Worm (Caenorhabditis elegans) whole organism, L4 larva: ENCODE results near the gene F48E8.3.

Source experiments
- D1046.2 ChIP-seq: fragments of 200-800 bp; sonication (Bioruptor generic); IDR thresholded peaks from 2 replicates; pipeline ENCODE4 v1.3.6; 2022; ENCODE audit warnings: missing genetic modification characterization, missing compliant biosample characterization
- R02D3.7 ChIP-seq: fragments of 150-350 bp; sonication (generic microtip); optimal IDR thresholded peaks from 3 replicates; lab custom pipeline; 2014; ENCODE audit warnings: missing biosample characterization, missing genetic modification characterization
- aha-1 ChIP-seq: fragments of 150-350 bp; peaks from one replicate; lab custom pipeline; 2014; ENCODE audit warnings: missing biosample characterization, missing genetic modification characterization
- attf-4 ChIP-seq: sonication (generic microtip); optimal IDR thresholded peaks from 3 replicates; lab custom pipeline; 2017; ENCODE audit warnings: missing biosample characterization, missing genetic modification characterization
- egl-43 ChIP-seq: fragments of 200-800 bp; sonication (Bioruptor generic); IDR thresholded peaks from 2 replicates; pipeline ENCODE4 v1.3.6; 2022; ENCODE audit warnings: missing genetic modification reagents, missing genetic modification characterization, missing compliant biosample characterization
- lim-7 ChIP-seq: fragments of 200-800 bp; sonication (Bioruptor generic); IDR thresholded peaks from 2 replicates; pipeline ENCODE4 v1.3.6; 2022; ENCODE audit warnings: missing genetic modification characterization, missing compliant biosample characterization
- mep-1 ChIP-seq: fragments of 150-350 bp; sonication (generic microtip); optimal IDR thresholded peaks from 3 replicates; lab custom pipeline; 2014; ENCODE audit warnings: missing biosample characterization, missing genetic modification characterization
- nhr-28 ChIP-seq: fragments of 150-350 bp; optimal IDR thresholded peaks from 2 replicates; lab custom pipeline; 2014; ENCODE audit warnings: missing biosample characterization, missing genetic modification characterization
- nhr-48 ChIP-seq: sonication (generic microtip); optimal IDR thresholded peaks from 2 replicates; lab custom pipeline; 2016; ENCODE audit warnings: mild to moderate bottlenecking, missing genetic modification characterization, missing compliant biosample characterization

DNA sequence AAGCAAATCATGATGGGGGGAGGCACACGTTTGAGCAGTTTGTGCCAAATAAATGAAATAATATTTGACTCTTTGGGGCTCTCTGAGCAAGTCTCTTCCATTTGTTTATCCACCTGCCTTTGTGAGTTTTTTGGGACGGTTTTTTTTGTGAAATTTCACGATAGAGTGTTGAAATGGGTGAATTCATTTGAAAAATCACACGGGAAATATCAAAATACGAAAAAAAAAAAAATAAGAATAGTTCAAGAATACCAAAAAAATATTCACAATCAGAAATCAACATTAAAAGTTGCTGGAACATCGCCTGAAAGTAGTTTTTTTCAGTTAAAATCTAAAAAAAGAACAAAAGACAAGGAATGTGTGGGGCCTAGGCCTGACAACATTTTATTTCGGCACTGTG lies 51.3 kb downstream of the F48E8.3 start, which contains the start of gene pqn-25:
- TF ChIP-seq R02D3.7 (tag; lab: Kevin White, UChicago) = no peak
- TF ChIP-seq aha-1 (tag; lab: Kevin White, UChicago) = no peak
- TF ChIP-seq egl-43 = no peak
- TF ChIP-seq attf-4 (tag; lab: Kevin White, UChicago) = no peak
- TF ChIP-seq D1046.2 (GFP tag; lab: Robert Waterston, UW) = no peak
- TF ChIP-seq nhr-48 = no peak
- no peak for TF ChIP-seq lim-7 (GFP tag; lab: Robert Waterston, UW)
- TF ChIP-seq nhr-28 (tag; lab: Kevin White, UChicago) = no peak
- no peak for TF ChIP-seq mep-1 (tag; lab: Kevin White, UChicago)
